Fruit fly (Drosophila melanogaster): Measurements from ENCODE around the gene CG15042.

CG15042 gene

DNA sequence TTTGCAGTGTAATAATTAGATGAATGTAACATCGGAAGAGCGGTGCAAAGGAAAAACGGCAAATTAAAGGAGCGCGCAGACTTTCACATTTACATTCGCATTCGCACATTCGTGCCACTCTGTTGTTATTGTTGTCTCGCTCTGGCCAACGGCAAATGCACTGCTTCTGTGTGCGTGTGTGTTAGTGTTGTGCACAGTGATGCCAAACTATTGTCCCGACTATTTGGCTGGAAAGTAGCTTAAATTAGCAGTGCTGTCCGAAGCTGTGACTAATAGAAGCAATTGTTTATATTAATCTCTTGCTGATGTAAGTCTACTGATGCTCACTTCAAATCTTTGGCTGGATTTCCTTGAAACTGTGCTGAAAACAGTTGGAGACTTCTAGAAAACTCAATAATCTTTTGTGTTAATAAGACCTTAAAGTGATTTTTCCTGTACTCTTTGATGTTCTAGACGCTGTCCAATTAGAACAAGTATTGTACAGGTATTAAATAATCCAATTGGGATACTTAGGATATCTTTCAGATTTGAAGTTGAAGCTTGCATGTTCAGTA lies 12.0 kb downstream of the CG15042 start (continued):
- TF ChIP-seq gt (GFP tag; IDR thresholded peaks at IDR 0.05) (no peak), ATbp (GFP tag; optimal IDR thresholded peaks at IDR 0.05) (no peak), pzg (GFP tag; optimal IDR thresholded peaks at IDR 0.05) (peak; percentile 5), nom (GFP tag; optimal IDR thresholded peaks at IDR 0.05) (no peak), CG10321 (GFP tag; IDR thresholded peaks at IDR 0.05) (peak; percentile 91), D (optimal IDR thresholded peaks at IDR 0.05) (no peak), D (GFP tag; optimal IDR thresholded peaks at IDR 0.05) (no peak), Oli (tag; optimal IDR thresholded peaks at IDR 0.05) (no peak), sug (tag; optimal IDR thresholded peaks at IDR 0.05) (peak; percentile 46), btn (GFP tag; optimal IDR thresholded peaks at IDR 0.05) (no peak), CG2116 (GFP tag; optimal IDR thresholded peaks at IDR 0.05) (no peak), ash1 (GFP tag; optimal IDR thresholded peaks at IDR 0.05) (no peak), Optix (GFP tag; IDR thresholded peaks at IDR 0.05) (no peak), lmd (GFP tag; IDR thresholded peaks at IDR 0.05) (peak; percentile 23; the same call in 1 of the 2 replicates), Nf-YA (GFP tag; IDR thresholded peaks at IDR 0.05) (no peak), Rx (GFP tag; IDR thresholded peaks at IDR 0.05) (no peak), sna (GFP tag; IDR thresholded peaks at IDR 0.05; ENCODE audit: partially characterized antibody) (no peak), bcd (GFP tag; optimal IDR thresholded peaks at IDR 0.05) (no peak), knrl (GFP tag; IDR thresholded peaks at IDR 0.05; ENCODE audit: partially characterized antibody) (no peak), CG17361 (GFP tag; IDR thresholded peaks at IDR 0.05) (peak; percentile 34; the same call in 1 of the 3 replicates), CG7839 (tag; optimal IDR thresholded peaks at IDR 0.05) (no peak), Meics (GFP tag; optimal IDR thresholded peaks at IDR 0.05) (no peak), ro (GFP tag; IDR thresholded peaks at IDR 0.05) (no peak), fru (optimal IDR thresholded peaks at IDR 0.05) (no peak), fd96Cb (tag; optimal IDR thresholded peaks at IDR 0.05) (no peak), dan (GFP tag; IDR thresholded peaks at IDR 0.05) (no peak), Aef1 (GFP tag; IDR thresholded peaks at IDR 0.05) (peak; percentile 23; the same call in 1 of the 3 replicates), ttk (GFP tag; IDR thresholded peaks at IDR 0.05) (no peak), dmrt99B (tag; optimal IDR thresholded peaks at IDR 0.05) (peak; percentile 16), C15 (GFP tag; IDR thresholded peaks at IDR 0.05) (no peak), slp2 (GFP tag; optimal IDR thresholded peaks at IDR 0.05) (no peak), da (GFP tag; optimal IDR thresholded peaks at IDR 0.05) (no peak), dm (GFP tag; optimal IDR thresholded peaks at IDR 0.05) (no peak), phol (tag; optimal IDR thresholded peaks at IDR 0.05) (no peak), ranshi (GFP tag; IDR thresholded peaks at IDR 0.05) (no peak), amos (GFP tag; IDR thresholded peaks at IDR 0.05; ENCODE audit: partially characterized antibody) (peak; percentile 13; the same call in 1 of the 2 replicates), CG4360 (GFP tag; IDR thresholded peaks at IDR 0.05) (no peak), CG7271 (tag; optimal IDR thresholded peaks at IDR 0.05) (no peak), pita (GFP tag; optimal IDR thresholded peaks at IDR 0.05) (no peak), grn (GFP tag; optimal IDR thresholded peaks at IDR 0.05) (no peak), Hey (tag; optimal IDR thresholded peaks at IDR 0.05) (no peak), prd (optimal IDR thresholded peaks at IDR 0.05) (no peak), prd (GFP tag; IDR thresholded peaks at IDR 0.05) (peak; percentile 57; the same call in 2 of the 3 replicates), sqz (GFP tag; optimal IDR thresholded peaks at IDR 0.05) (no peak), CG12155 (GFP tag; optimal IDR thresholded peaks at IDR 0.05) (no peak), insv (GFP tag; optimal IDR thresholded peaks at IDR 0.05) (peak; percentile 63 to 93), CG8924 (tag; optimal IDR thresholded peaks at IDR 0.05) (peak; percentile 25), CG11456 (GFP tag; IDR thresholded peaks at IDR 0.05) (no peak), ham (GFP tag; IDR thresholded peaks at IDR 0.05) (no peak), croc (GFP tag; conservative IDR thresholded peaks at IDR 0.05) (no peak), Hr51 (GFP tag; optimal IDR thresholded peaks at IDR 0.05) (no peak), CG14860 (GFP tag; IDR thresholded peaks at IDR 0.05; ENCODE audit: partially characterized antibody) (no peak)
